Worm (Caenorhabditis elegans) whole organism, L4 larva: ENCODE results near the gene C34D4.3.

Experiments
- D1046.2 ChIP-seq: fragments of 200-800 bp; sonication (Bioruptor generic); IDR thresholded peaks from 2 replicates; pipeline ENCODE4 v1.3.6; 2022; ENCODE audit warnings: missing genetic modification characterization, missing compliant biosample characterization
- F10B5.3 ChIP-seq: sonication (generic microtip); optimal IDR thresholded peaks from 2 replicates; lab custom pipeline; 2016; ENCODE audit warnings: mild to moderate bottlenecking, missing genetic modification characterization, missing compliant biosample characterization
- R02D3.7 ChIP-seq: fragments of 150-350 bp; sonication (generic microtip); optimal IDR thresholded peaks from 3 replicates; lab custom pipeline; 2014; ENCODE audit warnings: missing biosample characterization, missing genetic modification characterization
- Y5F2A.4 ChIP-seq: fragments of 200-800 bp; sonication (Bioruptor generic); optimal IDR thresholded peaks from 2 replicates; lab custom pipeline; 2018; ENCODE audit warnings: mild to moderate bottlenecking, missing genetic modification characterization, missing compliant biosample characterization
- aha-1 ChIP-seq: fragments of 150-350 bp; peaks from one replicate; lab custom pipeline; 2014; ENCODE audit warnings: missing biosample characterization, missing genetic modification characterization
- aly-2 ChIP-seq: sonication (generic microtip); optimal IDR thresholded peaks from 2 replicates; lab custom pipeline; 2018; ENCODE audit warnings: missing biosample characterization, missing genetic modification characterization
- ama-1 ChIP-seq: fragments of 150-350 bp; optimal IDR thresholded peaks from 2 replicates; lab custom pipeline; 2014; ENCODE audit warnings: inconsistent platforms, mixed read lengths
- arid-1 ChIP-seq: fragments of 200-800 bp; sonication (Bioruptor generic); conservative IDR thresholded peaks from 2 replicates; pipeline ENCODE4 v1.3.6; 2022; ENCODE audit warnings: missing genetic modification reagents, missing genetic modification characterization, missing compliant biosample characterization
- ceh-82 ChIP-seq: sonication (generic microtip); optimal IDR thresholded peaks from 2 replicates; lab custom pipeline; 2017; ENCODE audit warnings: missing biosample characterization, missing genetic modification characterization
- daf-12 ChIP-seq: fragments of 150-350 bp; optimal IDR thresholded peaks from 2 replicates; lab custom pipeline; 2014; ENCODE audit warnings: missing biosample characterization, missing genetic modification reagents, missing genetic modification characterization
- dpl-1 ChIP-seq: fragments of 150-350 bp; optimal IDR thresholded peaks from 2 replicates; lab custom pipeline; 2014; ENCODE audit warnings: missing biosample characterization, missing genetic modification reagents, missing genetic modification characterization
- dve-1 ChIP-seq: sonication (generic microtip); optimal IDR thresholded peaks from 2 replicates; lab custom pipeline; 2017; ENCODE audit warnings: antibody characterized with exemption, mild to moderate bottlenecking, missing genetic modification characterization, missing compliant biosample characterization; ENCODE audit not compliant: insufficient read depth
- fos-1 ChIP-seq: fragments of 150-350 bp; optimal IDR thresholded peaks from 2 replicates; lab custom pipeline; 2014; ENCODE audit warnings: missing biosample characterization, missing genetic modification characterization
- gei-8 ChIP-seq: fragments of 200-800 bp; sonication (Bioruptor generic); optimal IDR thresholded peaks from 2 replicates; lab custom pipeline; 2018; ENCODE audit warnings: mild to moderate bottlenecking, missing genetic modification characterization, missing compliant biosample characterization
- hif-1 ChIP-seq, 2 experiments: sonication (generic microtip); optimal IDR thresholded peaks; 2 replicates each; lab custom pipeline; 2016 to 2017; ENCODE audit warnings: missing compliant biosample characterization in 2 of 2, missing genetic modification characterization in 2 of 2, missing genetic modification reagents in 2 of 2, missing genotype in 2 of 2, mild to moderate bottlenecking in 1 of 2
- hlh-30 ChIP-seq: sonication (generic microtip); optimal IDR thresholded peaks from 2 replicates; lab custom pipeline; 2017; ENCODE audit warnings: antibody characterized with exemption, mild to moderate bottlenecking, missing genetic modification characterization, missing compliant biosample characterization; ENCODE audit not compliant: insufficient read depth
- hmg-1.1 ChIP-seq: fragments of 200-800 bp; sonication (Bioruptor generic); IDR thresholded peaks from 2 replicates; pipeline ENCODE4 v1.3.6; 2022; ENCODE audit warnings: missing genetic modification reagents, missing genetic modification characterization, missing compliant biosample characterization
- jun-1 ChIP-seq: fragments of 150-350 bp; optimal IDR thresholded peaks from 2 replicates; lab custom pipeline; 2014; ENCODE audit warnings: missing biosample characterization, missing genetic modification reagents, missing genetic modification characterization
- lin-15B ChIP-seq: fragments of 150-350 bp; sonication (generic microtip); optimal IDR thresholded peaks from 3 replicates; lab custom pipeline; 2014; ENCODE audit warnings: missing biosample characterization, missing genetic modification characterization
- lin-39 ChIP-seq: fragments of 150-350 bp; optimal IDR thresholded peaks from 2 replicates; lab custom pipeline; 2014; ENCODE audit warnings: missing biosample characterization, missing genetic modification reagents, missing genetic modification characterization
- lsy-2 ChIP-seq, 2 experiments: fragments of 150-350 bp in 1 of 2; sonication (generic microtip) in 1 of 2; optimal IDR thresholded peaks; 2 replicates each; lab custom pipeline; 2014 to 2017; ENCODE audit warnings: missing biosample characterization in 2 of 2, missing genetic modification characterization in 2 of 2
- mes-2 ChIP-seq: sonication (generic microtip); optimal IDR thresholded peaks from 2 replicates; lab custom pipeline; 2016; ENCODE audit warnings: missing genotype, mild to moderate bottlenecking, missing genetic modification characterization, missing compliant biosample characterization; ENCODE audit not compliant: poor library complexity, severe bottlenecking
- nhr-28 ChIP-seq: fragments of 150-350 bp; optimal IDR thresholded peaks from 2 replicates; lab custom pipeline; 2014; ENCODE audit warnings: missing biosample characterization, missing genetic modification characterization
- nhr-42 ChIP-seq: fragments of 200-800 bp; sonication (Bioruptor generic); IDR thresholded peaks from 2 replicates; pipeline ENCODE4 v1.3.6; 2022; ENCODE audit warnings: missing genetic modification characterization, missing compliant biosample characterization
- nhr-48 ChIP-seq: sonication (generic microtip); optimal IDR thresholded peaks from 2 replicates; lab custom pipeline; 2016; ENCODE audit warnings: mild to moderate bottlenecking, missing genetic modification characterization, missing compliant biosample characterization
- nhr-6 ChIP-seq: fragments of 150-350 bp; optimal IDR thresholded peaks from 2 replicates; lab custom pipeline; 2014; ENCODE audit warnings: missing biosample characterization, missing genetic modification characterization
- nhr-77 ChIP-seq: fragments of 150-350 bp; optimal IDR thresholded peaks from 2 replicates; lab custom pipeline; 2014; ENCODE audit warnings: missing biosample characterization, missing genetic modification characterization
- sdz-12 ChIP-seq: fragments of 200-800 bp; sonication (Bioruptor generic); optimal IDR thresholded peaks from 2 replicates; lab custom pipeline; 2018; ENCODE audit warnings: mild to moderate bottlenecking, missing genetic modification characterization, missing compliant biosample characterization
- spr-3 ChIP-seq: fragments of 200-800 bp; sonication (Bioruptor generic); optimal IDR thresholded peaks from 2 replicates; lab custom pipeline; 2018; ENCODE audit warnings: mild to moderate bottlenecking, missing genetic modification characterization, missing compliant biosample characterization
- unc-62 ChIP-seq, 3 experiments: fragments of 150-350 bp in 1 of 3; sonication (generic microtip); optimal IDR thresholded peaks in 2 of 3; peaks in 1 of 3; 1 replicate in 1 of 3; 2 replicates in 2 of 3; lab custom pipeline; 2014 to 2017; ENCODE audit warnings: missing biosample characterization in 3 of 3, missing genetic modification characterization in 3 of 3, missing genetic modification reagents in 3 of 3, missing genotype in 1 of 3
- vab-7 ChIP-seq: fragments of 200-800 bp; sonication (Bioruptor generic); IDR thresholded peaks from 2 replicates; pipeline ENCODE4 v1.3.6; 2022; ENCODE audit warnings: missing genetic modification reagents, missing genetic modification characterization, missing compliant biosample characterization
- zag-1 ChIP-seq: fragments of 150-350 bp; optimal IDR thresholded peaks from 2 replicates; lab custom pipeline; 2014; ENCODE audit warnings: missing biosample characterization, missing genetic modification characterization
- zip-11 ChIP-seq: fragments of 200-800 bp; sonication (Bioruptor generic); IDR thresholded peaks from 2 replicates; pipeline ENCODE4 v1.3.6; 2022; ENCODE audit warnings: missing genetic modification characterization, missing compliant biosample characterization
- zip-2 ChIP-seq: fragments of 150-350 bp; optimal IDR thresholded peaks from 2 replicates; lab custom pipeline; 2014; ENCODE audit warnings: missing biosample characterization, missing genetic modification characterization
- ztf-7 ChIP-seq: fragments of 150-350 bp; optimal IDR thresholded peaks from 2 replicates; lab custom pipeline; 2014; ENCODE audit warnings: missing biosample characterization, missing genetic modification characterization

C34D4.3 gene

ce11 chrIV:7121313-7122055, 32.0 kb upstream of the C34D4.3 start, which contains the start of the genes C34D4.10 and str-48:
C34D4.10 (minus strand) TSS chrIV:7121413.
str-48 (plus strand) TSS chrIV:7122005.
- TF ChIP-seq lin-39 (no peak), ceh-82 (tag; lab: Kevin White, UChicago) (no peak), aly-2 (no peak), arid-1 (no peak), ama-1 (lab: Kevin White, UChicago) (no peak), F10B5.3 (no peak), lin-15B (tag; lab: Kevin White, UChicago) (no peak), vab-7 (GFP tag; lab: Robert Waterston, UW) (no peak), spr-3 (GFP tag; lab: Kevin White, UChicago) (no peak), aha-1 (tag; lab: Kevin White, UChicago) (no peak), hmg-1.1 (GFP tag; lab: Robert Waterston, UW) (no peak)

ce11 chrIV:7131780-7132179, 21.7 kb upstream of the C34D4.3 start, which contains the start of gene grsp-3:
grsp-3 (minus strand) TSS chrIV:7131928.
- TF ChIP-seq hlh-30 (tag; lab: Kevin White, UChicago) = peak; percentile 72
- TF ChIP-seq nhr-28 (tag; lab: Kevin White, UChicago) = peak; percentile 46
- no peak for TF ChIP-seq unc-62 (GFP tag; optimal IDR thresholded peaks at IDR 0.05 in 1 of 2; lab: Kevin White, UChicago)
- no peak for TF ChIP-seq unc-62 (tag; optimal IDR thresholded peaks at IDR 0.05; lab: Kevin White, UChicago)

- TF ChIP-seq nhr-42 (no peak), dpl-1 (peak; percentile 33), lsy-2 (tag; optimal IDR thresholded peaks at IDR 0.05; lab: Kevin White, UChicago) (peak in 1 of 2 experiments; percentile 43), nhr-77 (no peak), daf-12 (tag; lab: Kevin White, UChicago) (no peak), D1046.2 (GFP tag; lab: Robert Waterston, UW) (no peak), mes-2 (peak; percentile 52), nhr-6 (tag; lab: Kevin White, UChicago) (no peak), fos-1 (tag; lab: Kevin White, UChicago) (no peak), ama-1 (lab: Kevin White, UChicago) (peak; percentile 11), zip-11 (GFP tag; lab: Robert Waterston, UW) (no peak), ztf-7 (no peak), sdz-12 (no peak), gei-8 (GFP tag; lab: Kevin White, UChicago) (no peak), dve-1 (tag; lab: Kevin White, UChicago) (peak; percentile 7), nhr-48 (tag; lab: Kevin White, UChicago) (no peak), unc-62 (GFP tag; optimal IDR thresholded peaks at IDR 0.05 in 1 of 2; lab: Kevin White, UChicago) (peak in 1 of 2 experiments; percentile 61), unc-62 (tag; optimal IDR thresholded peaks at IDR 0.05; lab: Kevin White, UChicago) (no peak), jun-1 (tag; lab: Kevin White, UChicago) (no peak), F10B5.3 (no peak), aha-1 (tag; lab: Kevin White, UChicago) (no peak), hif-1 (tag; optimal IDR thresholded peaks at IDR 0.05; lab: Kevin White, UChicago) (no peak)
Observed at ce11 chrIV:7133140-7133539, 20.3 kb upstream of the C34D4.3 start, which contains the start of gene cyn-12. cyn-12 (minus strand) TSS chrIV:7133217.

- peak; percentile 1 for TF ChIP-seq aha-1 (tag; lab: Kevin White, UChicago)
- TF ChIP-seq Y5F2A.4 (GFP tag; lab: Kevin White, UChicago) = no peak
- TF ChIP-seq lsy-2 (tag; optimal IDR thresholded peaks at IDR 0.05; lab: Kevin White, UChicago) = peak in 1 of 2 experiments; percentile 6
- TF ChIP-seq zip-2 (tag; lab: Kevin White, UChicago) = no peak
- no peak for TF ChIP-seq zag-1 (tag; lab: Kevin White, UChicago)
- no peak for TF ChIP-seq R02D3.7 (tag; lab: Kevin White, UChicago)
Observed at ce11 chrIV:7133983-7134382, 19.5 kb upstream of the C34D4.3 start, which contains the start of gene mutd-1. mutd-1 (minus strand) TSS chrIV:7134083.
